Worm (Caenorhabditis elegans) whole organism, L1 larva: ENCODE measurements around the gene ech-2.

Experiments used
- C04F5.9 ChIP-seq: sonication (generic microtip); optimal IDR thresholded peaks from 2 replicates; lab custom pipeline; 2016; ENCODE audit warnings: missing genetic modification characterization, missing compliant biosample characterization
- C16A3.4 ChIP-seq: fragments of 150-350 bp; optimal IDR thresholded peaks from 2 replicates; lab custom pipeline; 2014; ENCODE audit warnings: missing biosample characterization, missing genetic modification characterization
- F16B12.6 ChIP-seq: fragments of 150-350 bp; optimal IDR thresholded peaks from 2 replicates; lab custom pipeline; 2014; ENCODE audit warnings: missing biosample characterization, missing genetic modification characterization
- aha-1 ChIP-seq: fragments of 150-350 bp; optimal IDR thresholded peaks from 2 replicates; lab custom pipeline; 2014; ENCODE audit warnings: missing biosample characterization, missing genetic modification characterization
- ceh-63 ChIP-seq: fragments of 200-800 bp; sonication (Bioruptor generic); optimal IDR thresholded peaks from 2 replicates; lab custom pipeline; 2018; ENCODE audit warnings: mild to moderate bottlenecking, missing genetic modification characterization, missing compliant biosample characterization
- ceh-8 ChIP-seq: fragments of 200-800 bp; sonication (Bioruptor generic); optimal IDR thresholded peaks from 2 replicates; lab custom pipeline; 2018; ENCODE audit warnings: mild to moderate bottlenecking, missing genetic modification characterization, moderate library complexity, missing compliant biosample characterization
- ceh-82 ChIP-seq, 3 experiments: fragments of 150-350 bp in 1 of 3; sonication (generic microtip) in 2 of 3; optimal IDR thresholded peaks; 2 replicates each; lab custom pipeline; 2014 to 2017; ENCODE audit warnings: missing biosample characterization in 3 of 3, missing genetic modification characterization in 3 of 3
- ces-1 ChIP-seq: fragments of 150-350 bp; optimal IDR thresholded peaks from 2 replicates; lab custom pipeline; 2014; ENCODE audit warnings: missing biosample characterization, missing genetic modification reagents, missing genetic modification characterization
- dsc-1 ChIP-seq: sonication (generic microtip); optimal IDR thresholded peaks from 2 replicates; lab custom pipeline; 2016; ENCODE audit warnings: mild to moderate bottlenecking, missing genetic modification characterization, missing compliant biosample characterization
- efl-1 ChIP-seq, 4 experiments: fragments of 150-350 bp; optimal IDR thresholded peaks in 3 of 4; peaks in 1 of 4; 1 replicate in 1 of 4; 2 replicates in 3 of 4; lab custom pipeline; 2014; ENCODE audit warnings: missing biosample characterization in 2 of 4, missing genetic modification characterization in 2 of 4, missing genetic modification reagents in 2 of 4
- egl-13 ChIP-seq: sonication (generic microtip); optimal IDR thresholded peaks from 2 replicates; lab custom pipeline; 2016; ENCODE audit warnings: missing genotype, missing genetic modification reagents, missing genetic modification characterization, missing compliant biosample characterization
- fos-1 ChIP-seq: fragments of 150-350 bp; optimal IDR thresholded peaks from 2 replicates; lab custom pipeline; 2014; ENCODE audit warnings: missing biosample characterization, missing genetic modification characterization
- hpl-2 ChIP-seq: fragments of 150-350 bp; optimal IDR thresholded peaks from 2 replicates; lab custom pipeline; 2014; ENCODE audit warnings: missing biosample characterization, missing genetic modification reagents, missing genetic modification characterization
- isw-1 ChIP-seq: fragments of 200-800 bp; sonication (Bioruptor generic); IDR thresholded peaks from 2 replicates; pipeline ENCODE4 v1.3.6; 2022; ENCODE audit warnings: missing genetic modification characterization, missing compliant biosample characterization
- lin-14 ChIP-seq: fragments of 200-800 bp; sonication (Bioruptor generic); optimal IDR thresholded peaks from 2 replicates; lab custom pipeline; 2018; ENCODE audit warnings: mild to moderate bottlenecking, missing genetic modification characterization, moderate library complexity, missing compliant biosample characterization
- lin-15B ChIP-seq: fragments of 150-350 bp; sonication (generic microtip); optimal IDR thresholded peaks from 3 replicates; lab custom pipeline; 2014; ENCODE audit warnings: missing biosample characterization, missing genetic modification characterization
- lin-35 ChIP-seq, 2 experiments: fragments of 150-350 bp; optimal IDR thresholded peaks; 2 replicates each; lab custom pipeline; 2014; ENCODE audit warnings: missing biosample characterization in 2 of 2, missing genetic modification characterization in 2 of 2, missing genetic modification reagents in 2 of 2
- lsy-2 ChIP-seq, 2 experiments: fragments of 150-350 bp; optimal IDR thresholded peaks; 2 replicates each; lab custom pipeline; 2014; ENCODE audit warnings: missing biosample characterization in 2 of 2, missing genetic modification characterization in 2 of 2
- mab-9 ChIP-seq: fragments of 200-800 bp; sonication (Bioruptor generic); IDR thresholded peaks from 2 replicates; pipeline ENCODE4 v1.3.6; 2022; ENCODE audit warnings: missing genetic modification reagents, missing genetic modification characterization, missing compliant biosample characterization
- mdl-1 ChIP-seq, 2 experiments: fragments of 150-350 bp; optimal IDR thresholded peaks; 2 replicates each; lab custom pipeline; 2014 to 2017; ENCODE audit warnings: missing biosample characterization in 2 of 2, missing genetic modification characterization in 2 of 2, inconsistent platforms in 1 of 2
- nhr-12 ChIP-seq: sonication (generic microtip); optimal IDR thresholded peaks from 2 replicates; lab custom pipeline; 2017; ENCODE audit warnings: missing biosample characterization, missing genetic modification characterization
- nhr-19 ChIP-seq: fragments of 200-800 bp; sonication (Bioruptor generic); conservative IDR thresholded peaks from 2 replicates; pipeline ENCODE4 v1.3.6; 2022; ENCODE audit warnings: missing genetic modification characterization, missing compliant biosample characterization
- nhr-20 ChIP-seq: sonication (generic microtip); optimal IDR thresholded peaks from 2 replicates; lab custom pipeline; 2016; ENCODE audit warnings: mild to moderate bottlenecking, missing genetic modification characterization, missing compliant biosample characterization
- nhr-28 ChIP-seq: fragments of 150-350 bp; optimal IDR thresholded peaks from 2 replicates; lab custom pipeline; 2014; ENCODE audit warnings: missing biosample characterization, missing genetic modification characterization
- nhr-47 ChIP-seq: sonication (generic microtip); optimal IDR thresholded peaks from 2 replicates; lab custom pipeline; 2016; ENCODE audit warnings: mild to moderate bottlenecking, missing genetic modification characterization, moderate library complexity, missing compliant biosample characterization
- nhr-71 ChIP-seq: sonication (generic microtip); optimal IDR thresholded peaks from 2 replicates; lab custom pipeline; 2016; ENCODE audit warnings: mild to moderate bottlenecking, missing genetic modification characterization, moderate library complexity, missing compliant biosample characterization
- nhr-76 ChIP-seq: sonication (generic microtip); optimal IDR thresholded peaks from 2 replicates; lab custom pipeline; 2017; ENCODE audit warnings: missing biosample characterization, missing genetic modification characterization
- nhr-77 ChIP-seq: fragments of 150-350 bp; optimal IDR thresholded peaks from 2 replicates; lab custom pipeline; 2014; ENCODE audit warnings: missing biosample characterization, missing genetic modification characterization
- nhr-90 ChIP-seq: sonication (generic microtip); optimal IDR thresholded peaks from 2 replicates; lab custom pipeline; 2016; ENCODE audit warnings: mild to moderate bottlenecking, missing genetic modification characterization, missing compliant biosample characterization; ENCODE audit not compliant: poor library complexity
- pag-3 ChIP-seq: sonication (generic microtip); optimal IDR thresholded peaks from 2 replicates; lab custom pipeline; 2017; ENCODE audit warnings: missing genetic modification characterization, mild to moderate bottlenecking, missing compliant biosample characterization, antibody characterized with exemption, borderline replicate concordance; ENCODE audit not compliant: insufficient read depth
- rnt-1 ChIP-seq: sonication (generic microtip); optimal IDR thresholded peaks from 2 replicates; lab custom pipeline; 2016; ENCODE audit warnings: mild to moderate bottlenecking, missing genetic modification characterization, moderate library complexity, missing compliant biosample characterization
- skn-1 ChIP-seq: fragments of 150-350 bp; optimal IDR thresholded peaks from 2 replicates; lab custom pipeline; 2014; ENCODE audit warnings: missing biosample characterization, missing genetic modification characterization
- sox-4 ChIP-seq: sonication (generic microtip); optimal IDR thresholded peaks from 2 replicates; lab custom pipeline; 2016; ENCODE audit warnings: missing genetic modification characterization, missing compliant biosample characterization
- swsn-7 ChIP-seq: sonication (generic microtip); optimal IDR thresholded peaks from 2 replicates; lab custom pipeline; 2016; ENCODE audit warnings: missing genetic modification characterization, missing compliant biosample characterization
- tbx-2 ChIP-seq: sonication (generic microtip); optimal IDR thresholded peaks from 2 replicates; lab custom pipeline; 2016; ENCODE audit warnings: missing genetic modification characterization, missing compliant biosample characterization
- tlp-1 ChIP-seq: fragments of 150-350 bp; optimal IDR thresholded peaks from 2 replicates; lab custom pipeline; 2014; ENCODE audit warnings: missing biosample characterization, missing genetic modification characterization
- unc-130 ChIP-seq: fragments of 150-350 bp; optimal IDR thresholded peaks from 2 replicates; lab custom pipeline; 2017; ENCODE audit warnings: missing biosample characterization, missing genetic modification characterization, inconsistent platforms
- unc-86 ChIP-seq: sonication (generic microtip); optimal IDR thresholded peaks from 2 replicates; lab custom pipeline; 2016; ENCODE audit warnings: missing genetic modification characterization, missing compliant biosample characterization
- unc-98 ChIP-seq: fragments of 200-800 bp; sonication (Bioruptor generic); IDR thresholded peaks from 2 replicates; pipeline ENCODE4 v1.3.6; 2022; ENCODE audit warnings: missing genetic modification characterization, missing compliant biosample characterization
- vab-15 ChIP-seq: sonication (generic microtip); optimal IDR thresholded peaks from 2 replicates; lab custom pipeline; 2017; ENCODE audit warnings: missing genotype, mild to moderate bottlenecking, missing genetic modification characterization, missing compliant biosample characterization
- xbp-1 ChIP-seq: sonication (generic microtip); optimal IDR thresholded peaks from 2 replicates; lab custom pipeline; 2016; ENCODE audit warnings: missing genetic modification characterization, missing compliant biosample characterization
- zag-1 ChIP-seq: fragments of 150-350 bp; optimal IDR thresholded peaks from 2 replicates; lab custom pipeline; 2014; ENCODE audit warnings: missing biosample characterization, missing genetic modification characterization
- ztf-11 ChIP-seq, 2 experiments: sonication (generic microtip); optimal IDR thresholded peaks; 2 replicates each; lab custom pipeline; 2016 to 2017; ENCODE audit warnings: missing genetic modification characterization in 2 of 2, missing biosample characterization in 1 of 2, missing compliant biosample characterization in 1 of 2
- ztf-4 ChIP-seq: fragments of 150-350 bp; optimal IDR thresholded peaks from 2 replicates; lab custom pipeline; 2014; ENCODE audit warnings: missing biosample characterization, missing genetic modification characterization

The ech-2 gene

DNA sequence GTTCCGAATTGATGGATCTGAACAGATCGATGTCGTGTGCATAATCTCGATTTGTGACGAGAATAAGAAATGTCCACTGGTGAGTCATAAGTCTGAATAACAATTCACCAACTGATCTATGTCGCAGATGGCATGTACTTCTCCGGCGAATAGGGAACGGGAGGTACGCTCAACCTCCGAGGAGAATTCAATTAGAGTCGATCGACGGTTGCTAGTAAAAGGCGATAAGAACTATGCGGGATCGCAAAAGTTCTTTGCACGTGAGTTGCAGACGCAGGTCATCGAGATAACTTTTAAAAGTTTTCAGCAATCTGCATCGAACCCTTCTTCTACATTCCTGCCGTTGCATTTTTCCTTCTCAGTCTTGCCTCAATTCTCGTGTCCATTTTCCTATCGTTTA lies 26.4 kb upstream of the ech-2 start:
- TF ChIP-seq swsn-7 (tag; lab: Kevin White, UChicago): no peak
- TF ChIP-seq C16A3.4: no peak
- no peak for TF ChIP-seq pag-3 (tag; lab: Kevin White, UChicago)
- no peak for TF ChIP-seq ces-1 (GFP tag; lab: Kevin White, UChicago)
- TF ChIP-seq unc-130: no peak
- TF ChIP-seq nhr-20 (tag; lab: Kevin White, UChicago): no peak
- TF ChIP-seq ztf-11 (tag; optimal IDR thresholded peaks at IDR 0.05; lab: Kevin White, UChicago): no peak
- TF ChIP-seq, all 84 proteins: peak for 0

DNA sequence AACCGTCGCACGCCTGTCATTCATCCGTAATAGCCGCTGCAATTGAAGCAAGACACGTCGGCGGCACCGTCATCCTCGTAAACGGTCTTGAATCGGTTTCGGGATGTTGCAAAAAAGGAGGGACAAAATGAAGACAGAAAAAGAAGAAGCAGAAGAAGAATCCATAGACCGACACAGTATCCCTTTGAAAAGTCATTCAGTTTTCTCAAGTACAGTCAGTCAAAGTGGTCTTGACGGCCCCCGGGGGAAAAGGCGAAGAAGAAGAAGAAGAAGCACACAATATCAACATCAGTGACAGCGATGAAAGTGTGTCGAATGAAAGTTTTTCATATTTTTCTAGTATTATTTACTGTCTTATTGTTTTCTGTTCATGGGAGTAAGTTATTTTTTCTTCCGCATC lies 22.1 kb upstream of the ech-2 start, which contains the start of gene cutl-27:
cutl-27 (plus strand) TSS at position 301 of the 400 bp plus-strand sequence.
- TF ChIP-seq C16A3.4 (no peak), lin-35 (GFP tag; optimal IDR thresholded peaks at IDR 0.05; lab: Kevin White, UChicago) (no peak), isw-1 (no peak), mdl-1 (tag; optimal IDR thresholded peaks at IDR 0.05; lab: Kevin White, UChicago) (no peak), nhr-77 (tag; lab: Kevin White, UChicago) (no peak), hpl-2 (no peak), F16B12.6 (no peak), nhr-19 (no peak), nhr-76 (no peak), nhr-28 (tag; lab: Kevin White, UChicago) (no peak), vab-15 (tag; lab: Kevin White, UChicago) (no peak), unc-98 (GFP tag; lab: Robert Waterston, UW) (no peak), lin-15B (tag; lab: Kevin White, UChicago) (no peak)
- TF ChIP-seq, all 84 proteins: peak for 0

DNA sequence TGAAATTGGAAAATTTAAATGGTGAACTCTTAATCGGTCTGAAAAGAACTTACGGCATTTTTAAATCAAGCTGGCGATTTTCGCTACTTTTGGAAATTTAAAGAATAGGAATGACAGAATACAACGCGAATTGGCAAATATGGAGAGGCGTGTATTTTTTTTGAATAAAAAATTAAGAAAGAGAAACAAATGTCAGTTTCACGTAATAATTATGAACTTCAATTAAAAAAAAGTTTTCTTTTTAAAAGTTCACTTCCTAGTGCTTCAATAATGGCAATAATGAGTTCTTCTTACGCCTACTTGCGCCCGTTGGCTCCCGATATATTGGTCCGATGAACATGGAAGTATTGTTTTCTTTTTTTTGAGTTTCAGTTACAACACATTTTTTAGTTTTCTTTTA lies 21.5 kb upstream of the ech-2 start, which contains the start of gene pph-2:
pph-2 (minus strand) TSS at position 101 of the 400 bp plus-strand sequence.
- no peak for TF ChIP-seq nhr-12
- TF ChIP-seq ces-1 (GFP tag; lab: Kevin White, UChicago): no peak
- TF ChIP-seq aha-1: no peak
- no peak for TF ChIP-seq nhr-47 (tag; lab: Kevin White, UChicago)
- no peak for TF ChIP-seq mab-9 (GFP tag; lab: Robert Waterston, UW)
- TF ChIP-seq zag-1 (tag; lab: Kevin White, UChicago): no peak
- TF ChIP-seq ceh-82 (tag; optimal IDR thresholded peaks at IDR 0.05; lab: Kevin White, UChicago): no peak
- no peak for TF ChIP-seq nhr-76
- TF ChIP-seq nhr-28 (tag; lab: Kevin White, UChicago): no peak
- no peak for TF ChIP-seq egl-13 (tag; lab: Kevin White, UChicago)
- TF ChIP-seq skn-1 (tag; lab: Kevin White, UChicago): no peak
- no peak for TF ChIP-seq nhr-19
- TF ChIP-seq nhr-90 (tag; lab: Kevin White, UChicago): no peak
- no peak for TF ChIP-seq hpl-2
- no peak for TF ChIP-seq swsn-7 (tag; lab: Kevin White, UChicago)
- TF ChIP-seq nhr-71 (tag; lab: Kevin White, UChicago): no peak
- no peak for TF ChIP-seq ceh-63 (GFP tag; lab: Kevin White, UChicago)
- TF ChIP-seq C04F5.9 (tag; lab: Kevin White, UChicago): no peak

DNA sequence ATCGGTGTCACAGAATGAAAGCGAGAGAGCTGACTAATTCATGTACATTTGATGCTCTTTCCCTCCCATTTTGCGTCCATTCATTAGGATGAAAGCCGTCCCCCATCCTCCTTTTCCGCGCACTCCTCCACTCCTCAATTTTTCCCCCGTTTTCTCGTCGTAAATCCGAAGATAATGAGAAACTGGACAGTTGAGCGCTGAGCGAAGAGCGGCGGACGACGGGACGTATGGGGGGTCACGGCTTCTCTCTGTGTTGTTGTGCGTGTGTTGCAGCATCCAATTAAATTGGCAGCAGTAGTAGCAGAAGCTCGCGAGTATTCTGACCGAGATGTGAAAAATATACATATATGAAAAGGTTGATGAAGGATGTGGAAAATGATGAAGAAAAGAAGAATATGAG lies 15.7 kb upstream of the ech-2 start:
- TF ChIP-seq ceh-63 (GFP tag; lab: Kevin White, UChicago) (peak; percentile 25), nhr-71 (tag; lab: Kevin White, UChicago) (no peak), lin-14 (GFP tag; lab: Kevin White, UChicago) (peak; percentile 33), unc-86 (peak; percentile 43), ztf-4 (no peak)

- TF ChIP-seq ceh-82 (tag; optimal IDR thresholded peaks at IDR 0.05; lab: Kevin White, UChicago): peak in 2 of 3 experiments; percentile 28 to 63
- TF ChIP-seq xbp-1: peak; percentile 3
- no peak for TF ChIP-seq skn-1 (tag; lab: Kevin White, UChicago)
- TF ChIP-seq fos-1 (tag; lab: Kevin White, UChicago): no peak
- TF ChIP-seq nhr-20 (tag; lab: Kevin White, UChicago): peak; percentile 3
- peak; percentile 55 for TF ChIP-seq nhr-47 (tag; lab: Kevin White, UChicago)
- peak; percentile 7 to 26 for TF ChIP-seq efl-1 (optimal IDR thresholded peaks at IDR 0.05; lab: Kevin White, UChicago)
- TF ChIP-seq efl-1 (GFP tag; optimal IDR thresholded peaks at IDR 0.05 in 1 of 2; lab: Kevin White, UChicago): no peak
- peak; percentile 44 for TF ChIP-seq dsc-1 (tag; lab: Kevin White, UChicago)
- TF ChIP-seq tbx-2 (tag; lab: Kevin White, UChicago): peak; percentile 39
- TF ChIP-seq swsn-7 (tag; lab: Kevin White, UChicago): peak; percentile 41
- TF ChIP-seq unc-86: peak; percentile 59
- TF ChIP-seq sox-4 (tag; lab: Kevin White, UChicago): peak; percentile 42
- TF ChIP-seq nhr-71 (tag; lab: Kevin White, UChicago): peak; percentile 51
- no peak for TF ChIP-seq tlp-1
- no peak for TF ChIP-seq rnt-1 (tag; lab: Kevin White, UChicago)
- peak; percentile 82 for TF ChIP-seq lin-14 (GFP tag; lab: Kevin White, UChicago)
- peak; percentile 12 to 43 for TF ChIP-seq lsy-2 (tag; optimal IDR thresholded peaks at IDR 0.05; lab: Kevin White, UChicago)
- TF ChIP-seq isw-1: peak; percentile 28
- TF ChIP-seq ceh-8: peak; percentile 30
Observed at ce11 chrIV:11871083-11871482, 14.9 kb upstream of the ech-2 start.
